Worm (Caenorhabditis elegans) whole organism, L4 larva: ENCODE measurements around the gene F08G2.5.
A peak's percentile ranks its signal among the peaks of the same experiment; 100 is the strongest.

Experiments
- F44E2.7 ChIP-seq: fragments of 200-800 bp; sonication (Bioruptor generic); IDR thresholded peaks from 2 replicates; pipeline ENCODE4 v2.1.2; 2022; ENCODE audit warnings: missing genetic modification characterization, missing compliant biosample characterization
- F49E8.2 ChIP-seq: sonication (generic microtip); optimal IDR thresholded peaks from 2 replicates; lab custom pipeline; 2016; ENCODE audit warnings: missing compliant biosample characterization, mild to moderate bottlenecking, missing genetic modification characterization, borderline replicate concordance
- ZK337.2 ChIP-seq: fragments of 200-800 bp; sonication (Bioruptor generic); IDR thresholded peaks from 2 replicates; pipeline ENCODE4 v1.3.6; 2022; ENCODE audit warnings: missing genetic modification reagents, missing genetic modification characterization, missing compliant biosample characterization
- aha-1 ChIP-seq: fragments of 150-350 bp; peaks from one replicate; lab custom pipeline; 2014; ENCODE audit warnings: missing biosample characterization, missing genetic modification characterization
- ama-1 ChIP-seq: fragments of 150-350 bp; optimal IDR thresholded peaks from 2 replicates; lab custom pipeline; 2014; ENCODE audit warnings: inconsistent platforms, mixed read lengths
- attf-4 ChIP-seq: sonication (generic microtip); optimal IDR thresholded peaks from 3 replicates; lab custom pipeline; 2017; ENCODE audit warnings: missing biosample characterization, missing genetic modification characterization
- ceh-28 ChIP-seq: fragments of 150-350 bp; optimal IDR thresholded peaks from 2 replicates; lab custom pipeline; 2014; ENCODE audit warnings: missing biosample characterization, missing genetic modification reagents, missing genetic modification characterization
- ces-1 ChIP-seq: fragments of 150-350 bp; sonication (generic microtip); optimal IDR thresholded peaks from 4 replicates; lab custom pipeline; 2014; ENCODE audit warnings: missing biosample characterization, missing genetic modification reagents, missing genetic modification characterization
- daf-12 ChIP-seq: fragments of 150-350 bp; optimal IDR thresholded peaks from 2 replicates; lab custom pipeline; 2014; ENCODE audit warnings: missing biosample characterization, missing genetic modification reagents, missing genetic modification characterization
- daf-16 ChIP-seq, 3 experiments: sonication (generic microtip); optimal IDR thresholded peaks; 2 replicates each; lab custom pipeline; 2016 to 2017; ENCODE audit warnings: missing genetic modification characterization in 3 of 3, missing genetic modification reagents in 3 of 3, mild to moderate bottlenecking in 2 of 3, missing compliant biosample characterization in 2 of 3, missing biosample characterization in 1 of 3, moderate library complexity in 1 of 3
- daf-19 ChIP-seq: fragments of 200-800 bp; sonication (Bioruptor generic); conservative IDR thresholded peaks from 2 replicates; pipeline ENCODE4 v1.3.6; 2022; ENCODE audit warnings: missing genetic modification characterization, missing compliant biosample characterization
- daf-8 ChIP-seq: fragments of 200-800 bp; sonication (Bioruptor generic); IDR thresholded peaks from 2 replicates; pipeline ENCODE4 v1.3.6; 2022; ENCODE audit warnings: missing genetic modification characterization, missing compliant biosample characterization
- dmd-6 ChIP-seq: fragments of 200-800 bp; sonication (Bioruptor generic); IDR thresholded peaks from 2 replicates; pipeline ENCODE4 v1.3.6; 2022; ENCODE audit warnings: missing genetic modification reagents, missing genetic modification characterization, missing compliant biosample characterization
- dpl-1 ChIP-seq: fragments of 150-350 bp; optimal IDR thresholded peaks from 2 replicates; lab custom pipeline; 2014; ENCODE audit warnings: missing biosample characterization, missing genetic modification reagents, missing genetic modification characterization
- dve-1 ChIP-seq: sonication (generic microtip); optimal IDR thresholded peaks from 2 replicates; lab custom pipeline; 2017; ENCODE audit warnings: antibody characterized with exemption, mild to moderate bottlenecking, missing genetic modification characterization, missing compliant biosample characterization; ENCODE audit not compliant: insufficient read depth
- hlh-11 ChIP-seq: fragments of 200-800 bp; sonication (Bioruptor generic); optimal IDR thresholded peaks from 2 replicates; lab custom pipeline; 2018; ENCODE audit warnings: mild to moderate bottlenecking, missing genetic modification characterization, missing compliant biosample characterization
- madf-5 ChIP-seq, 2 experiments: fragments of 200-800 bp; sonication (Bioruptor generic); IDR thresholded peaks; 2 replicates each; pipeline ENCODE4 v1.3.6; 2022; ENCODE audit warnings: missing compliant biosample characterization in 2 of 2, missing genetic modification characterization in 2 of 2
- mep-1 ChIP-seq: fragments of 150-350 bp; sonication (generic microtip); optimal IDR thresholded peaks from 3 replicates; lab custom pipeline; 2014; ENCODE audit warnings: missing biosample characterization, missing genetic modification characterization
- mes-2 ChIP-seq: sonication (generic microtip); optimal IDR thresholded peaks from 2 replicates; lab custom pipeline; 2016; ENCODE audit warnings: missing genotype, mild to moderate bottlenecking, missing genetic modification characterization, missing compliant biosample characterization; ENCODE audit not compliant: poor library complexity, severe bottlenecking
- nhr-237 ChIP-seq: sonication (generic microtip); optimal IDR thresholded peaks from 2 replicates; lab custom pipeline; 2017; ENCODE audit warnings: missing biosample characterization, missing genetic modification characterization
- nhr-28 ChIP-seq: fragments of 150-350 bp; optimal IDR thresholded peaks from 2 replicates; lab custom pipeline; 2014; ENCODE audit warnings: missing biosample characterization, missing genetic modification characterization
- nhr-41 ChIP-seq: fragments of 200-800 bp; sonication (Bioruptor generic); IDR thresholded peaks from 2 replicates; pipeline ENCODE4 v1.3.6; 2022; ENCODE audit warnings: missing genetic modification reagents, missing genetic modification characterization, missing compliant biosample characterization
- nhr-42 ChIP-seq: fragments of 200-800 bp; sonication (Bioruptor generic); IDR thresholded peaks from 2 replicates; pipeline ENCODE4 v1.3.6; 2022; ENCODE audit warnings: missing genetic modification characterization, missing compliant biosample characterization
- nhr-48 ChIP-seq: sonication (generic microtip); optimal IDR thresholded peaks from 2 replicates; lab custom pipeline; 2016; ENCODE audit warnings: mild to moderate bottlenecking, missing genetic modification characterization, missing compliant biosample characterization
- nhr-77 ChIP-seq: fragments of 150-350 bp; optimal IDR thresholded peaks from 2 replicates; lab custom pipeline; 2014; ENCODE audit warnings: missing biosample characterization, missing genetic modification characterization
- php-3 ChIP-seq: fragments of 200-800 bp; sonication (Bioruptor generic); IDR thresholded peaks from 2 replicates; pipeline ENCODE4 v1.3.6; 2022; ENCODE audit warnings: missing genetic modification reagents, missing genetic modification characterization, missing compliant biosample characterization
- pqm-1 ChIP-seq: sonication (generic microtip); optimal IDR thresholded peaks from 2 replicates; lab custom pipeline; 2017; ENCODE audit warnings: missing biosample characterization, missing genetic modification characterization
- set-16 ChIP-seq: fragments of 200-800 bp; sonication (Bioruptor generic); IDR thresholded peaks from 2 replicates; pipeline ENCODE4 v1.3.6; 2022; ENCODE audit warnings: missing genetic modification reagents, missing genetic modification characterization, missing compliant biosample characterization
- unc-62 ChIP-seq, 3 experiments: fragments of 150-350 bp in 1 of 3; sonication (generic microtip); optimal IDR thresholded peaks in 2 of 3; peaks in 1 of 3; 1 replicate in 1 of 3; 2 replicates in 2 of 3; lab custom pipeline; 2014 to 2017; ENCODE audit warnings: missing biosample characterization in 3 of 3, missing genetic modification characterization in 3 of 3, missing genetic modification reagents in 3 of 3, missing genotype in 1 of 3
- zag-1 ChIP-seq: fragments of 150-350 bp; optimal IDR thresholded peaks from 2 replicates; lab custom pipeline; 2014; ENCODE audit warnings: missing biosample characterization, missing genetic modification characterization

Gene F08G2.5

ce11 chrII:13847366-13847765 lies 13.9 kb upstream of the F08G2.5 start:
- TF ChIP-seq nhr-41 (GFP tag; lab: Robert Waterston, UW) (no peak), aha-1 (tag; lab: Kevin White, UChicago) (peak; percentile 14)

- TF ChIP-seq zag-1 (tag; lab: Kevin White, UChicago): no peak
- TF ChIP-seq hlh-11: peak; percentile 61
- peak; percentile 67; the same call in 1 of the 2 replicates for TF ChIP-seq dmd-6 (GFP tag; lab: Robert Waterston, UW)
- TF ChIP-seq daf-8 (GFP tag; lab: Robert Waterston, UW): no peak
- TF ChIP-seq dve-1 (tag; lab: Kevin White, UChicago): peak; percentile 67
- peak in 1 of 2 experiments; percentile 6 for TF ChIP-seq unc-62 (GFP tag; optimal IDR thresholded peaks at IDR 0.05 in 1 of 2; lab: Kevin White, UChicago)
- no peak for TF ChIP-seq unc-62 (tag; optimal IDR thresholded peaks at IDR 0.05; lab: Kevin White, UChicago)
- peak; percentile 88 for TF ChIP-seq php-3
- no peak for TF ChIP-seq nhr-48 (tag; lab: Kevin White, UChicago)
- no peak for TF ChIP-seq daf-16 (GFP tag; optimal IDR thresholded peaks at IDR 0.05; lab: Kevin White, UChicago)
- peak; percentile 72 for TF ChIP-seq daf-16 (tag; optimal IDR thresholded peaks at IDR 0.05; lab: Kevin White, UChicago)
- no peak for TF ChIP-seq attf-4 (tag; lab: Kevin White, UChicago)
- TF ChIP-seq daf-12 (tag; lab: Kevin White, UChicago): no peak
- TF ChIP-seq nhr-237 (tag; lab: Kevin White, UChicago): no peak
- TF ChIP-seq ceh-28: no peak
- TF ChIP-seq nhr-28 (tag; lab: Kevin White, UChicago): peak; percentile 79
- peak; percentile 82 for TF ChIP-seq nhr-77 (tag; lab: Kevin White, UChicago)
- TF ChIP-seq mes-2: peak; percentile 38
- TF ChIP-seq dpl-1: peak; percentile 2
- peak; percentile 7 for TF ChIP-seq mep-1 (tag; lab: Kevin White, UChicago)
- peak; percentile 89 for TF ChIP-seq pqm-1 (tag; lab: Kevin White, UChicago)
These were observed 12.6 kb upstream of the F08G2.5 start for ce11 chrII:13846018-13846417.

ce11 chrII:13842340-13842739 lies 8.9 kb upstream of the F08G2.5 start:
- TF ChIP-seq dmd-6 (GFP tag; lab: Robert Waterston, UW) (no peak), aha-1 (tag; lab: Kevin White, UChicago) (peak; percentile 93)
- TF ChIP-seq, all 104 proteins: peak for 1

ce11 chrII:13841106-13841854 lies 7.8 kb upstream of the F08G2.5 start, which contains the start of gene F08G2.7:
TSS of gene F08G2.7 (minus strand) at chrII:13841156.
- TF ChIP-seq unc-62 (GFP tag; optimal IDR thresholded peaks at IDR 0.05 in 1 of 2; lab: Kevin White, UChicago) (peak in 1 of 2 experiments; percentile 45), unc-62 (tag; optimal IDR thresholded peaks at IDR 0.05; lab: Kevin White, UChicago) (no peak), F49E8.2 (tag; lab: Kevin White, UChicago) (no peak)
- TF ChIP-seq, all 104 proteins: peak for 1

- TF ChIP-seq attf-4 (tag; lab: Kevin White, UChicago) (no peak), set-16 (GFP tag; lab: Robert Waterston, UW) (peak; percentile 59; the same call in 1 of the 2 replicates), ceh-28 (peak; percentile 50), F49E8.2 (tag; lab: Kevin White, UChicago) (no peak), ama-1 (lab: Kevin White, UChicago) (no peak)
These were observed 6.0 kb upstream of the F08G2.5 start for ce11 chrII:13839454-13839853.

- peak; percentile 47; the same call in 1 of the 2 replicates for TF ChIP-seq F44E2.7 (GFP tag; lab: Robert Waterston, UW)
- no peak for TF ChIP-seq madf-5 (GFP tag; IDR thresholded peaks at IDR 0.05; lab: Robert Waterston, UW)
- no peak for TF ChIP-seq daf-19 (GFP tag; lab: Robert Waterston, UW)
- TF ChIP-seq mes-2: no peak
- 0 out of 2 replicates have a peak, but pooled peaks have one; percentile 28 for TF ChIP-seq nhr-42 (GFP tag; lab: Robert Waterston, UW)
- no peak for TF ChIP-seq ZK337.2 (GFP tag; lab: Robert Waterston, UW)
- no peak for TF ChIP-seq ces-1
- TF ChIP-seq set-16 (GFP tag; lab: Robert Waterston, UW): peak; percentile 79
- TF ChIP-seq daf-16 (GFP tag; optimal IDR thresholded peaks at IDR 0.05; lab: Kevin White, UChicago): no peak
- TF ChIP-seq daf-16 (tag; optimal IDR thresholded peaks at IDR 0.05; lab: Kevin White, UChicago): no peak
These were observed 5.0 kb upstream of the F08G2.5 start for ce11 chrII:13838403-13838802.
